Worm (Caenorhabditis elegans) whole organism, L3 larva: ENCODE results near the gene cyp-35A2.

Experiments used
- ama-1 ChIP-seq: fragments of 150-350 bp; optimal IDR thresholded peaks from 2 replicates; lab custom pipeline; 2018
- egl-27 ChIP-seq: sonication (generic microtip); optimal IDR thresholded peaks from 4 replicates; lab custom pipeline; 2017; ENCODE audit warnings: missing biosample characterization, missing genetic modification reagents, missing genetic modification characterization
- elt-1 ChIP-seq: fragments of 150-350 bp; optimal IDR thresholded peaks from 2 replicates; lab custom pipeline; 2014; ENCODE audit warnings: missing biosample characterization, missing genetic modification characterization
- mdl-1 ChIP-seq: fragments of 150-350 bp; optimal IDR thresholded peaks from 2 replicates; lab custom pipeline; 2014; ENCODE audit warnings: missing biosample characterization, missing genetic modification characterization
- snpc-4 ChIP-seq: fragments of 150-350 bp; optimal IDR thresholded peaks from 2 replicates; lab custom pipeline; 2014; ENCODE audit warnings: missing biosample characterization, missing genetic modification characterization

DNA sequence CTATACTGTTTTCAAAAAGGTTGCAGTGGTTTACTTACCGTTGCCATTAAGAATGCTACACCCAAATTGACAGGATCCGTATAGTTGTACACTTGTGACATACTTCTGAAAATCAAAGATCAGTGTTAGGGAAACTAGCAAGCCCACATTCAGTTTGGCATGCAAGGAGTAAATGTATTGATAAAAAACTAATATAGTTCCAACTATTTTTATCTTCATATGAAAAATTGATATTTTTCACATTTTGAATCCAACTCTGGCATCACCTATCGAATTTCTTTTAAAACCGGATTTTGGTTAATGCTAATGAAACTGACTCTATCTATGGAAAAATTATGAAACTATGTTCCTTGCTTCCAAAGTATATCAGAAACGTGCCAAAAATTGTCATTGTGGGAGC, 38.7 kb downstream of the cyp-35A2 start, which contains the start of gene srx-92:
- no peak for TF ChIP-seq mdl-1 (tag; lab: Kevin White, UChicago)
- no peak for TF ChIP-seq egl-27
- TF ChIP-seq elt-1 (tag; lab: Kevin White, UChicago), result no peak
- no peak for TF ChIP-seq snpc-4 (tag; lab: Kevin White, UChicago)
- no peak for TF ChIP-seq ama-1 (lab: Kevin White, UChicago)
